Worm (Caenorhabditis elegans): ENCODE data around the gene F08D12.7.

ce11 chrII:2770788-2771187 lies 1.9 kb upstream of the F08D12.7 start, which contains the start of gene fbxb-105:
- no peak for TF ChIP-seq B0310.2 (tag; optimal IDR thresholded peaks at IDR 0.05)
- TF ChIP-seq scrt-1 (GFP tag; IDR thresholded peaks at IDR 0.05), result no peak
- no peak for TF ChIP-seq hmg-4 (GFP tag; optimal IDR thresholded peaks at IDR 0.05)
- TF ChIP-seq ama-1 (optimal IDR thresholded peaks at IDR 0.05), result no peak
- no peak for TF ChIP-seq hmbx-1 (tag; optimal IDR thresholded peaks at IDR 0.05)
- TF ChIP-seq flt-1 (GFP tag; IDR thresholded peaks at IDR 0.05), result no peak
- TF ChIP-seq tra-4 (tag; optimal IDR thresholded peaks at IDR 0.05), result no peak
- TF ChIP-seq ceh-36 (tag; optimal IDR thresholded peaks at IDR 0.05), result no peak
- TF ChIP-seq F13C5.2 (tag; optimal IDR thresholded peaks at IDR 0.05), result no peak
- no peak for TF ChIP-seq tbx-11 (GFP tag; IDR thresholded peaks at IDR 0.05)
- no peak for TF ChIP-seq ceh-13 (GFP tag; optimal IDR thresholded peaks at IDR 0.05)
- no peak for TF ChIP-seq tbx-37 (GFP tag; conservative IDR thresholded peaks at IDR 0.05)
